Worm (Caenorhabditis elegans) whole organism, L1 larva: ENCODE data around the gene parn-1.

Source experiments
- C04F5.9 ChIP-seq: sonication (generic microtip); optimal IDR thresholded peaks from 2 replicates; lab custom pipeline; 2016; ENCODE audit warnings: missing genetic modification characterization, missing compliant biosample characterization
- F16B12.6 ChIP-seq: fragments of 150-350 bp; optimal IDR thresholded peaks from 2 replicates; lab custom pipeline; 2014; ENCODE audit warnings: missing biosample characterization, missing genetic modification characterization
- alr-1 ChIP-seq: fragments of 200-800 bp; sonication (Bioruptor generic); optimal IDR thresholded peaks from 2 replicates; lab custom pipeline; 2018; ENCODE audit warnings: borderline replicate concordance, mild to moderate bottlenecking, missing genetic modification characterization, missing compliant biosample characterization
- ama-1 ChIP-seq: fragments of 150-350 bp; optimal IDR thresholded peaks from 2 replicates; lab custom pipeline; 2014
- blmp-1 ChIP-seq: fragments of 150-350 bp; optimal IDR thresholded peaks from 2 replicates; lab custom pipeline; 2014; ENCODE audit warnings: missing biosample characterization, missing genetic modification characterization
- dpl-1 ChIP-seq, 3 experiments: fragments of 150-350 bp in 2 of 3; sonication (generic microtip) in 1 of 3; optimal IDR thresholded peaks; 2 replicates each; lab custom pipeline; 2014 to 2017; ENCODE audit warnings: missing biosample characterization in 3 of 3, missing genetic modification characterization in 3 of 3, missing genetic modification reagents in 3 of 3
- dsc-1 ChIP-seq: sonication (generic microtip); optimal IDR thresholded peaks from 2 replicates; lab custom pipeline; 2016; ENCODE audit warnings: mild to moderate bottlenecking, missing genetic modification characterization, missing compliant biosample characterization
- efl-1 ChIP-seq, 4 experiments: fragments of 150-350 bp; optimal IDR thresholded peaks in 3 of 4; peaks in 1 of 4; 1 replicate in 1 of 4; 2 replicates in 3 of 4; lab custom pipeline; 2014; ENCODE audit warnings: missing biosample characterization in 2 of 4, missing genetic modification characterization in 2 of 4, missing genetic modification reagents in 2 of 4
- egl-27 ChIP-seq, 2 experiments: fragments of 150-350 bp in 1 of 2; sonication (generic microtip); optimal IDR thresholded peaks; 3 replicates each; lab custom pipeline; 2017 to 2018; ENCODE audit warnings: missing biosample characterization in 2 of 2, missing genetic modification characterization in 2 of 2, missing genetic modification reagents in 2 of 2
- fkh-4 ChIP-seq: sonication (generic microtip); optimal IDR thresholded peaks from 2 replicates; lab custom pipeline; 2016; ENCODE audit warnings: missing compliant biosample characterization, missing genetic modification characterization, borderline replicate concordance
- fkh-8 ChIP-seq: sonication (generic microtip); optimal IDR thresholded peaks from 2 replicates; lab custom pipeline; 2016; ENCODE audit warnings: mild to moderate bottlenecking, missing genetic modification characterization, missing compliant biosample characterization
- hlh-17 ChIP-seq: fragments of 200-800 bp; sonication (Bioruptor generic); optimal IDR thresholded peaks from 2 replicates; lab custom pipeline; 2018; ENCODE audit warnings: missing genetic modification characterization, mild to moderate bottlenecking, missing compliant biosample characterization, moderate library complexity, borderline replicate concordance
- hlh-4 ChIP-seq: sonication (generic microtip); optimal IDR thresholded peaks from 2 replicates; lab custom pipeline; 2016; ENCODE audit warnings: mild to moderate bottlenecking, missing genetic modification characterization, missing compliant biosample characterization
- lin-13 ChIP-seq: fragments of 150-350 bp; optimal IDR thresholded peaks from 2 replicates; lab custom pipeline; 2014; ENCODE audit warnings: missing biosample characterization, missing genetic modification reagents, missing genetic modification characterization
- lin-35 ChIP-seq, 2 experiments: fragments of 150-350 bp; optimal IDR thresholded peaks; 2 replicates each; lab custom pipeline; 2014; ENCODE audit warnings: missing biosample characterization in 2 of 2, missing genetic modification characterization in 2 of 2, missing genetic modification reagents in 2 of 2
- lir-3 ChIP-seq: sonication (generic microtip); optimal IDR thresholded peaks from 2 replicates; lab custom pipeline; 2016; ENCODE audit warnings: mild to moderate bottlenecking, missing genetic modification characterization, moderate library complexity, missing compliant biosample characterization; ENCODE audit not compliant: poor library complexity
- mab-9 ChIP-seq: fragments of 200-800 bp; sonication (Bioruptor generic); IDR thresholded peaks from 2 replicates; pipeline ENCODE4 v1.3.6; 2022; ENCODE audit warnings: missing genetic modification reagents, missing genetic modification characterization, missing compliant biosample characterization
- mef-2 ChIP-seq: fragments of 150-350 bp; optimal IDR thresholded peaks from 2 replicates; lab custom pipeline; 2014; ENCODE audit warnings: missing biosample characterization, missing genetic modification characterization
- nhr-19 ChIP-seq: fragments of 200-800 bp; sonication (Bioruptor generic); conservative IDR thresholded peaks from 2 replicates; pipeline ENCODE4 v1.3.6; 2022; ENCODE audit warnings: missing genetic modification characterization, missing compliant biosample characterization
- nhr-28 ChIP-seq: fragments of 150-350 bp; optimal IDR thresholded peaks from 2 replicates; lab custom pipeline; 2014; ENCODE audit warnings: missing biosample characterization, missing genetic modification characterization
- nhr-47 ChIP-seq: sonication (generic microtip); optimal IDR thresholded peaks from 2 replicates; lab custom pipeline; 2016; ENCODE audit warnings: mild to moderate bottlenecking, missing genetic modification characterization, moderate library complexity, missing compliant biosample characterization
- nhr-76 ChIP-seq: sonication (generic microtip); optimal IDR thresholded peaks from 2 replicates; lab custom pipeline; 2017; ENCODE audit warnings: missing biosample characterization, missing genetic modification characterization
- nhr-77 ChIP-seq: fragments of 150-350 bp; optimal IDR thresholded peaks from 2 replicates; lab custom pipeline; 2014; ENCODE audit warnings: missing biosample characterization, missing genetic modification characterization
- nhr-90 ChIP-seq: sonication (generic microtip); optimal IDR thresholded peaks from 2 replicates; lab custom pipeline; 2016; ENCODE audit warnings: mild to moderate bottlenecking, missing genetic modification characterization, missing compliant biosample characterization; ENCODE audit not compliant: poor library complexity
- pax-3 ChIP-seq: fragments of 200-800 bp; sonication (Bioruptor generic); optimal IDR thresholded peaks from 2 replicates; lab custom pipeline; 2018; ENCODE audit warnings: mild to moderate bottlenecking, missing genetic modification characterization, moderate library complexity, missing compliant biosample characterization
- rnt-1 ChIP-seq: sonication (generic microtip); optimal IDR thresholded peaks from 2 replicates; lab custom pipeline; 2016; ENCODE audit warnings: mild to moderate bottlenecking, missing genetic modification characterization, moderate library complexity, missing compliant biosample characterization
- snu-23 ChIP-seq: sonication (generic microtip); optimal IDR thresholded peaks from 2 replicates; lab custom pipeline; 2016; ENCODE audit warnings: missing genetic modification characterization, missing compliant biosample characterization
- sox-4 ChIP-seq: sonication (generic microtip); optimal IDR thresholded peaks from 2 replicates; lab custom pipeline; 2016; ENCODE audit warnings: missing genetic modification characterization, missing compliant biosample characterization
- tbx-2 ChIP-seq: sonication (generic microtip); optimal IDR thresholded peaks from 2 replicates; lab custom pipeline; 2016; ENCODE audit warnings: missing genetic modification characterization, missing compliant biosample characterization
- tlp-1 ChIP-seq: fragments of 150-350 bp; optimal IDR thresholded peaks from 2 replicates; lab custom pipeline; 2014; ENCODE audit warnings: missing biosample characterization, missing genetic modification characterization
- unc-62 ChIP-seq: fragments of 150-350 bp; optimal IDR thresholded peaks from 2 replicates; lab custom pipeline; 2014; ENCODE audit warnings: missing biosample characterization, missing genetic modification reagents, missing genetic modification characterization
- unc-86 ChIP-seq: sonication (generic microtip); optimal IDR thresholded peaks from 2 replicates; lab custom pipeline; 2016; ENCODE audit warnings: missing genetic modification characterization, missing compliant biosample characterization
- ztf-11 ChIP-seq, 2 experiments: sonication (generic microtip); optimal IDR thresholded peaks; 2 replicates each; lab custom pipeline; 2016 to 2017; ENCODE audit warnings: missing genetic modification characterization in 2 of 2, missing biosample characterization in 1 of 2, missing compliant biosample characterization in 1 of 2
- ztf-4 ChIP-seq: fragments of 150-350 bp; optimal IDR thresholded peaks from 2 replicates; lab custom pipeline; 2014; ENCODE audit warnings: missing biosample characterization, missing genetic modification characterization

The parn-1 gene

ce11 chrV:12728062-12728665, 33.1 kb upstream of the parn-1 start, which contains the start of the genes rpl-28 and mrpl-49 (continued):
- TF ChIP-seq nhr-90 (tag; lab: Kevin White, UChicago) (peak; percentile 82), nhr-77 (tag; lab: Kevin White, UChicago) (peak; percentile 82), alr-1 (tag; lab: Kevin White, UChicago) (peak; percentile 1), nhr-19 (GFP tag; lab: Robert Waterston, UW) (peak; percentile 86), C04F5.9 (tag; lab: Kevin White, UChicago) (peak; percentile 61), sox-4 (peak; percentile 21), fkh-4 (no peak), snu-23 (GFP tag; lab: Kevin White, UChicago) (peak; percentile 93), nhr-28 (tag; lab: Kevin White, UChicago) (no peak), nhr-76 (tag; lab: Kevin White, UChicago) (no peak), F16B12.6 (tag; lab: Kevin White, UChicago) (peak; percentile 62), ztf-11 (tag; optimal IDR thresholded peaks at IDR 0.05; lab: Kevin White, UChicago) (peak in 1 of 2 experiments; percentile 41), lin-35 (GFP tag; optimal IDR thresholded peaks at IDR 0.05; lab: Kevin White, UChicago) (peak; percentile 85 to 92), mab-9 (GFP tag; lab: Robert Waterston, UW) (0 out of 2 replicates have a peak, but pooled peaks have one; percentile 8), efl-1 (optimal IDR thresholded peaks at IDR 0.05; lab: Kevin White, UChicago) (peak; percentile 86 to 87), efl-1 (GFP tag; optimal IDR thresholded peaks at IDR 0.05 in 1 of 2; lab: Kevin White, UChicago) (peak; percentile 84 to 98), ama-1 (lab: Kevin White, UChicago) (no peak)

- no peak for TF ChIP-seq unc-86
These were observed 32.1 kb upstream of the parn-1 start, which contains the start of gene R11D1.13 for ce11 chrV:12727104-12727637. Gene R11D1.13, plus strand, starts transcription at chrV:12727154.

ce11 chrV:12725893-12726292, 30.8 kb upstream of the parn-1 start, which contains the start of gene R11D1.12:
Gene R11D1.12, minus strand, starts transcription at chrV:12725993.
- no peak for TF ChIP-seq pax-3 (tag; lab: Kevin White, UChicago)
- TF ChIP-seq unc-62 (GFP tag; lab: Kevin White, UChicago) = no peak
- no peak for TF ChIP-seq tlp-1 (tag; lab: Kevin White, UChicago)
- TF ChIP-seq rnt-1 = no peak
- TF ChIP-seq ztf-4 (tag; lab: Kevin White, UChicago) = no peak
- TF ChIP-seq fkh-8 = no peak
- TF ChIP-seq tbx-2 = no peak
- no peak for TF ChIP-seq dpl-1 (GFP tag; optimal IDR thresholded peaks at IDR 0.05; lab: Kevin White, UChicago)
- no peak for TF ChIP-seq mef-2 (tag; lab: Kevin White, UChicago)
- TF ChIP-seq ztf-11 (tag; optimal IDR thresholded peaks at IDR 0.05; lab: Kevin White, UChicago) = no peak
- no peak for TF ChIP-seq egl-27 (tag; optimal IDR thresholded peaks at IDR 0.05; lab: Kevin White, UChicago)
- no peak for TF ChIP-seq hlh-17 (GFP tag; lab: Kevin White, UChicago)
- TF ChIP-seq blmp-1 (tag; lab: Kevin White, UChicago) = no peak

ce11 chrV:12719713-12720112, 24.7 kb upstream of the parn-1 start, which contains the start of gene R11D1.7:
Gene R11D1.7, plus strand, starts transcription at chrV:12720013.
- no peak for TF ChIP-seq fkh-8
- no peak for TF ChIP-seq lin-13 (GFP tag; lab: Kevin White, UChicago)
- no peak for TF ChIP-seq nhr-76 (tag; lab: Kevin White, UChicago)
- no peak for TF ChIP-seq lir-3
- TF ChIP-seq dsc-1 (tag; lab: Kevin White, UChicago) = no peak
- peak; percentile 68 for TF ChIP-seq hlh-4
- TF ChIP-seq nhr-47 (tag; lab: Kevin White, UChicago) = no peak
